Worm (Caenorhabditis elegans) whole organism, early embryonic: ENCODE results near the gene C23G10.11.

Source experiments
- B0310.2 ChIP-seq: sonication (generic microtip); optimal IDR thresholded peaks from 2 replicates; lab custom pipeline; 2016; ENCODE audit warnings: mild to moderate bottlenecking, missing genetic modification characterization, missing compliant biosample characterization
- F13C5.2 ChIP-seq: sonication (generic microtip); optimal IDR thresholded peaks from 2 replicates; lab custom pipeline; 2017; ENCODE audit warnings: mild to moderate bottlenecking, missing genetic modification characterization, inconsistent platforms, missing compliant biosample characterization
- aly-1 ChIP-seq: sonication (generic microtip); optimal IDR thresholded peaks from 2 replicates; lab custom pipeline; 2016; ENCODE audit warnings: missing genetic modification characterization, missing compliant biosample characterization
- ama-1 ChIP-seq: fragments of 150-350 bp; optimal IDR thresholded peaks from 2 replicates; lab custom pipeline; 2014
- ceh-13 ChIP-seq: fragments of 200-800 bp; sonication (Bioruptor generic); optimal IDR thresholded peaks from 2 replicates; lab custom pipeline; 2018; ENCODE audit warnings: mild to moderate bottlenecking, missing genetic modification characterization, missing compliant biosample characterization
- ceh-36 ChIP-seq: sonication (generic microtip); optimal IDR thresholded peaks from 2 replicates; lab custom pipeline; 2016; ENCODE audit warnings: missing genetic modification characterization, inconsistent platforms, missing compliant biosample characterization
- ets-7 ChIP-seq: sonication (generic microtip); optimal IDR thresholded peaks from 2 replicates; lab custom pipeline; 2016; ENCODE audit warnings: missing genotype, missing genetic modification characterization, missing compliant biosample characterization
- hmg-4 ChIP-seq: fragments of 200-800 bp; sonication (Bioruptor generic); optimal IDR thresholded peaks from 2 replicates; lab custom pipeline; 2018; ENCODE audit warnings: mild to moderate bottlenecking, missing genetic modification characterization, missing compliant biosample characterization
- hnd-1 ChIP-seq: sonication (generic microtip); optimal IDR thresholded peaks from 2 replicates; lab custom pipeline; 2016; ENCODE audit warnings: missing genetic modification characterization, missing compliant biosample characterization
- pes-1 ChIP-seq: fragments of 200-800 bp; sonication (Bioruptor generic); IDR thresholded peaks from 2 replicates; pipeline ENCODE4 v1.3.6; 2022; ENCODE audit warnings: missing genetic modification reagents, missing genetic modification characterization, missing compliant biosample characterization
- scrt-1 ChIP-seq: fragments of 200-800 bp; sonication (Bioruptor generic); IDR thresholded peaks from 2 replicates; pipeline ENCODE4 v1.3.6; 2022; ENCODE audit warnings: missing genetic modification characterization, missing compliant biosample characterization
- tbx-11 ChIP-seq: fragments of 200-800 bp; sonication (Bioruptor generic); IDR thresholded peaks from 2 replicates; pipeline ENCODE4 v1.3.6; 2022; ENCODE audit warnings: missing genetic modification characterization, missing compliant biosample characterization
- tbx-37 ChIP-seq: fragments of 200-800 bp; sonication (Bioruptor generic); conservative IDR thresholded peaks from 2 replicates; pipeline ENCODE4 v1.3.6; 2022; ENCODE audit warnings: missing genetic modification reagents, missing genetic modification characterization, missing compliant biosample characterization
- tra-4 ChIP-seq: sonication (generic microtip); optimal IDR thresholded peaks from 2 replicates; lab custom pipeline; 2017; ENCODE audit warnings: missing genetic modification characterization, missing compliant biosample characterization

DNA sequence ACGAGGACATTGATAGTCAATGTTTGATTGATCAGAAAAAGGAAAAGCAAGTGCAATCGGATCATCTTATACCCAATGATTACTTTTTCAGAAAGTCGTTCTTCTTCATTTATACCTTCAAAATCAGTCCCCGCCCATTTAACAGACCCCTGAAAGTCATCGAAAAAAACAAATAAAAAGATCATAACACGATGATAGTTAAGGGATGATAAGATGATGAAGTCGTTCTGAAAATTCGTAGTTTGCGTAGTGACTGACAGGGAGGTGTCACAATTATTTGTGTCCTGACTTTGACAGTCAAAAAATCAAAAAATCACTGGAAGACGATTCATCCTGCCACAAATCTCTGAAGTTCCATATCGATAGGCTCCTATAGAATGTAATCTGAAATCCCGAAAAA, 20.9 kb downstream of the C23G10.11 start, which contains the start of gene ugt-66:
- no peak for TF ChIP-seq tbx-11
- TF ChIP-seq pes-1 (GFP tag; lab: Robert Waterston, UW) = no peak
- TF ChIP-seq scrt-1 (GFP tag; lab: Robert Waterston, UW) = no peak
- no peak for TF ChIP-seq hnd-1
- TF ChIP-seq B0310.2 (tag; lab: Kevin White, UChicago) = no peak
- no peak for TF ChIP-seq ets-7 (tag; lab: Kevin White, UChicago)
- TF ChIP-seq hmg-4 (GFP tag; lab: Kevin White, UChicago) = no peak
- TF ChIP-seq ama-1 = no peak
- TF ChIP-seq tra-4 (tag; lab: Kevin White, UChicago) = no peak
- no peak for TF ChIP-seq aly-1 (tag; lab: Kevin White, UChicago)
- no peak for TF ChIP-seq ceh-36 (tag; lab: Kevin White, UChicago)
- TF ChIP-seq F13C5.2 (tag; lab: Kevin White, UChicago) = no peak
- no peak for TF ChIP-seq ceh-13
- TF ChIP-seq tbx-37 = no peak
